Fruit fly (Drosophila melanogaster): ENCODE data around the gene xmas.

DNA sequence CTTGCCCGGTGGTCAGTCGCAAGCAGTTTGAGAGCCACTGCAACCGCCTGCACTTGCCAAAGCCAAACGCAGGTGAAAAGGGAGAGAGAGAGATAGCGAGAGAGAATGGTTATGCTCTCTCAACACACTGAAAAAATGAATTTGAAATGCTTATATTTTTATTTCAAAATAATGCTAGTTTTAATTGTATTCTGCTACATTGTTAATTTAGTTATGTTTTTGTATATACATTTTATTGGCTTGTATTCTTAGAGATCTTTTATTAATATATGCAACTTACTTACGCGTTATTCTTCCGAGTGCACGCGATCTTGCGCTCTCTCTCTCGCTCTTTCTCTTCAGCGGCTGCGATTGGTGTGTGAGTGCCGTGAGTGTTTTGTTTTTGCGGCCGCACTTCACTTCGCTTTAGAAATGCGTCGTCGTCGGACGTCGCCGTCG lies 19.4 kb upstream of the xmas start:
- TF ChIP-seq CTCF (optimal IDR thresholded peaks at IDR 0.05) = no peak
- no peak for TF ChIP-seq CG8478 (optimal IDR thresholded peaks at IDR 0.05)

Data from S2 (cell line).